Fruit fly (Drosophila melanogaster) whole organism, adult: ENCODE measurements around the gene CG31266.

Experiments
- CG12768 ChIP-seq: fragments of 200-800 bp; sonication (Bioruptor generic); optimal IDR thresholded peaks from 2 replicates; lab custom pipeline; 2017; ENCODE audit warnings: missing biosample characterization, missing genetic modification characterization, mild to moderate bottlenecking, moderate library complexity, missing genetic modification reagents
- CG14711 ChIP-seq: fragments of 200-800 bp; sonication (Bioruptor generic); optimal IDR thresholded peaks from 2 replicates; lab custom pipeline; 2018; ENCODE audit warnings: missing biosample characterization, mild to moderate bottlenecking, missing genetic modification characterization, moderate library complexity
- CG1620 ChIP-seq: fragments of 200-800 bp; sonication (Bioruptor generic); optimal IDR thresholded peaks from 2 replicates; lab custom pipeline; 2016; ENCODE audit warnings: missing biosample characterization, missing genetic modification characterization
- CG33017 ChIP-seq: fragments of 200-800 bp; sonication (Bioruptor generic); optimal IDR thresholded peaks from 2 replicates; lab custom pipeline; 2018; ENCODE audit warnings: missing biosample characterization, mild to moderate bottlenecking, missing genetic modification characterization, moderate library complexity
- CG7101 ChIP-seq: fragments of 200-800 bp; sonication (Bioruptor generic); optimal IDR thresholded peaks from 2 replicates; lab custom pipeline; 2018; ENCODE audit warnings: missing biosample characterization, mild to moderate bottlenecking, missing genetic modification characterization, moderate library complexity
- bab1 ChIP-seq: fragments of 200-800 bp; sonication (Bioruptor generic); optimal IDR thresholded peaks from 3 replicates; lab custom pipeline; 2019; ENCODE audit warnings: missing biosample characterization, mild to moderate bottlenecking, missing genetic modification characterization, moderate library complexity
- kay ChIP-seq: fragments of 200-800 bp; sonication (Bioruptor generic); peaks from one replicate; lab custom pipeline; 2016; ENCODE audit warnings: missing biosample characterization, missing genetic modification characterization, borderline replicate concordance
- pad ChIP-seq: fragments of 200-800 bp; sonication (Bioruptor generic); optimal IDR thresholded peaks from 3 replicates; lab custom pipeline; 2017; ENCODE audit warnings: missing biosample characterization, missing genetic modification characterization, mild to moderate bottlenecking, moderate library complexity, missing genetic modification reagents

DNA sequence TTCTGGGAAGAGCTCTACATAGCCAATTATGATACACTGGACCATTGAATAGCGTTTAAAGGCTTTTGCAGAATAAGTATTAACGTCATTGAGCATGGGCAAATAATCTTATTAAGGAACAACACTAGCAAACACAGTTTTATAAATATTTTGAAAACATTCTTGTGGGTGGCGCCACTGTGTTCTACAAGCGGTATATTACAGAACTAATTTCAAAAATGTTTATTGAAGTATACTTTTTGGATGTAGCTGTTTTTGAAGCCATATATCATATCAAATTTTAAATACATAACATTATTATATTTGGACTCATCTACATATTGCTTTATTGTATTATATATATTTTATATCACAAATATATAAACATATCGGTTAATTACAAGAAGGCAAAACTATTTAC lies 23.6 kb upstream of the CG31266 start:
- no peak for TF ChIP-seq pad
- no peak for TF ChIP-seq CG14711 (tag; lab: Kevin White, UChicago)
- no peak for TF ChIP-seq CG7101 (tag; lab: Kevin White, UChicago)
- TF ChIP-seq CG33017, result no peak
- TF ChIP-seq kay (GFP tag; lab: Kevin White, UChicago), result no peak
- TF ChIP-seq bab1, result no peak
- TF ChIP-seq CG12768 (GFP tag; lab: Kevin White, UChicago), result no peak
- no peak for TF ChIP-seq CG1620
